Worm (Caenorhabditis elegans) whole organism, L4 larva: ENCODE results near the gene gana-1.

ENCODE experiments used
- F44E2.7 ChIP-seq: fragments of 200-800 bp; sonication (Bioruptor generic); IDR thresholded peaks from 2 replicates; pipeline ENCODE4 v2.1.2; 2022; ENCODE audit warnings: missing genetic modification characterization, missing compliant biosample characterization
- T20F7.1 ChIP-seq: fragments of 200-800 bp; sonication (Bioruptor generic); optimal IDR thresholded peaks from 2 replicates; lab custom pipeline; 2018; ENCODE audit warnings: mild to moderate bottlenecking, missing genetic modification characterization, missing compliant biosample characterization
- Y105C5A.15 ChIP-seq: fragments of 200-800 bp; sonication (Bioruptor generic); IDR thresholded peaks from 2 replicates; pipeline ENCODE4 v1.3.6; 2022; ENCODE audit warnings: missing genetic modification characterization, missing compliant biosample characterization
- aha-1 ChIP-seq: fragments of 150-350 bp; peaks from one replicate; lab custom pipeline; 2014; ENCODE audit warnings: missing biosample characterization, missing genetic modification characterization
- ama-1 ChIP-seq: fragments of 150-350 bp; optimal IDR thresholded peaks from 2 replicates; lab custom pipeline; 2014; ENCODE audit warnings: inconsistent platforms, mixed read lengths
- arid-1 ChIP-seq: fragments of 200-800 bp; sonication (Bioruptor generic); conservative IDR thresholded peaks from 2 replicates; pipeline ENCODE4 v1.3.6; 2022; ENCODE audit warnings: missing genetic modification reagents, missing genetic modification characterization, missing compliant biosample characterization
- attf-4 ChIP-seq: sonication (generic microtip); optimal IDR thresholded peaks from 3 replicates; lab custom pipeline; 2017; ENCODE audit warnings: missing biosample characterization, missing genetic modification characterization
- ceh-28 ChIP-seq: fragments of 150-350 bp; optimal IDR thresholded peaks from 2 replicates; lab custom pipeline; 2014; ENCODE audit warnings: missing biosample characterization, missing genetic modification reagents, missing genetic modification characterization
- ceh-32 ChIP-seq: sonication (generic microtip); optimal IDR thresholded peaks from 2 replicates; lab custom pipeline; 2016; ENCODE audit warnings: mild to moderate bottlenecking, missing genetic modification characterization, missing compliant biosample characterization; ENCODE audit not compliant: poor library complexity
- ceh-44 ChIP-seq: fragments of 200-800 bp; sonication (Bioruptor generic); IDR thresholded peaks from 2 replicates; pipeline ENCODE4 v1.3.6; 2022; ENCODE audit warnings: missing genetic modification reagents, missing genetic modification characterization, missing compliant biosample characterization
- ces-1 ChIP-seq: fragments of 150-350 bp; sonication (generic microtip); optimal IDR thresholded peaks from 4 replicates; lab custom pipeline; 2014; ENCODE audit warnings: missing biosample characterization, missing genetic modification reagents, missing genetic modification characterization
- cey-2 ChIP-seq: sonication (generic microtip); optimal IDR thresholded peaks from 3 replicates; lab custom pipeline; 2017; ENCODE audit warnings: missing genetic modification characterization, mild to moderate bottlenecking, missing compliant biosample characterization, antibody characterized with exemption, borderline replicate concordance; ENCODE audit not compliant: insufficient read depth
- ctbp-1 ChIP-seq: fragments of 200-800 bp; sonication (Bioruptor generic); IDR thresholded peaks from 2 replicates; pipeline ENCODE4 v1.3.6; 2022; ENCODE audit warnings: missing genetic modification reagents, missing genetic modification characterization, missing compliant biosample characterization
- dmd-6 ChIP-seq: fragments of 200-800 bp; sonication (Bioruptor generic); IDR thresholded peaks from 2 replicates; pipeline ENCODE4 v1.3.6; 2022; ENCODE audit warnings: missing genetic modification reagents, missing genetic modification characterization, missing compliant biosample characterization
- dmd-8 ChIP-seq: fragments of 200-800 bp; sonication (Bioruptor generic); IDR thresholded peaks from 2 replicates; pipeline ENCODE4 v1.3.6; 2022; ENCODE audit warnings: missing genetic modification characterization, missing compliant biosample characterization
- dve-1 ChIP-seq: sonication (generic microtip); optimal IDR thresholded peaks from 2 replicates; lab custom pipeline; 2017; ENCODE audit warnings: antibody characterized with exemption, mild to moderate bottlenecking, missing genetic modification characterization, missing compliant biosample characterization; ENCODE audit not compliant: insufficient read depth
- egl-43 ChIP-seq: fragments of 200-800 bp; sonication (Bioruptor generic); IDR thresholded peaks from 2 replicates; pipeline ENCODE4 v1.3.6; 2022; ENCODE audit warnings: missing genetic modification reagents, missing genetic modification characterization, missing compliant biosample characterization
- hlh-11 ChIP-seq: fragments of 200-800 bp; sonication (Bioruptor generic); optimal IDR thresholded peaks from 2 replicates; lab custom pipeline; 2018; ENCODE audit warnings: mild to moderate bottlenecking, missing genetic modification characterization, missing compliant biosample characterization
- hlh-30 ChIP-seq: sonication (generic microtip); optimal IDR thresholded peaks from 2 replicates; lab custom pipeline; 2017; ENCODE audit warnings: antibody characterized with exemption, mild to moderate bottlenecking, missing genetic modification characterization, missing compliant biosample characterization; ENCODE audit not compliant: insufficient read depth
- hmg-1.1 ChIP-seq: fragments of 200-800 bp; sonication (Bioruptor generic); IDR thresholded peaks from 2 replicates; pipeline ENCODE4 v1.3.6; 2022; ENCODE audit warnings: missing genetic modification reagents, missing genetic modification characterization, missing compliant biosample characterization
- jun-1 ChIP-seq: fragments of 150-350 bp; optimal IDR thresholded peaks from 2 replicates; lab custom pipeline; 2014; ENCODE audit warnings: missing biosample characterization, missing genetic modification reagents, missing genetic modification characterization
- lin-1 ChIP-seq: fragments of 200-800 bp; sonication (Bioruptor generic); IDR thresholded peaks from 2 replicates; pipeline ENCODE4 v1.3.6; 2022; ENCODE audit warnings: missing genetic modification reagents, missing genetic modification characterization, missing compliant biosample characterization
- lsy-2 ChIP-seq, 2 experiments: fragments of 150-350 bp in 1 of 2; sonication (generic microtip) in 1 of 2; optimal IDR thresholded peaks; 2 replicates each; lab custom pipeline; 2014 to 2017; ENCODE audit warnings: missing biosample characterization in 2 of 2, missing genetic modification characterization in 2 of 2
- madf-9 ChIP-seq: fragments of 200-800 bp; sonication (Bioruptor generic); conservative IDR thresholded peaks from 2 replicates; pipeline ENCODE4 v1.3.6; 2022; ENCODE audit warnings: missing genetic modification reagents, missing genetic modification characterization, missing compliant biosample characterization
- mdl-1 ChIP-seq, 2 experiments: fragments of 150-350 bp in 1 of 2; sonication (generic microtip) in 1 of 2; optimal IDR thresholded peaks; 2 replicates each; lab custom pipeline; 2014 to 2017; ENCODE audit warnings: missing biosample characterization in 2 of 2, missing genetic modification characterization in 2 of 2
- mes-2 ChIP-seq: sonication (generic microtip); optimal IDR thresholded peaks from 2 replicates; lab custom pipeline; 2016; ENCODE audit warnings: missing genotype, mild to moderate bottlenecking, missing genetic modification characterization, missing compliant biosample characterization; ENCODE audit not compliant: poor library complexity, severe bottlenecking
- mxl-3 ChIP-seq: fragments of 200-800 bp; sonication (Bioruptor generic); optimal IDR thresholded peaks from 2 replicates; lab custom pipeline; 2018; ENCODE audit warnings: mild to moderate bottlenecking, missing genetic modification characterization, missing compliant biosample characterization
- nhr-10 ChIP-seq: fragments of 150-350 bp; optimal IDR thresholded peaks from 2 replicates; lab custom pipeline; 2014; ENCODE audit warnings: missing biosample characterization, missing genetic modification characterization
- nhr-102 ChIP-seq: sonication (generic microtip); optimal IDR thresholded peaks from 2 replicates; lab custom pipeline; 2016; ENCODE audit warnings: mild to moderate bottlenecking, missing genetic modification characterization, moderate library complexity, missing compliant biosample characterization
- nhr-11 ChIP-seq: fragments of 150-350 bp; optimal IDR thresholded peaks from 2 replicates; lab custom pipeline; 2014; ENCODE audit warnings: missing biosample characterization, missing genetic modification characterization
- nhr-111 ChIP-seq: fragments of 200-800 bp; sonication (Bioruptor generic); optimal IDR thresholded peaks from 2 replicates; lab custom pipeline; 2018; ENCODE audit warnings: mild to moderate bottlenecking, missing genetic modification characterization, missing compliant biosample characterization
- nhr-28 ChIP-seq: fragments of 150-350 bp; optimal IDR thresholded peaks from 2 replicates; lab custom pipeline; 2014; ENCODE audit warnings: missing biosample characterization, missing genetic modification characterization
- nhr-6 ChIP-seq: fragments of 150-350 bp; optimal IDR thresholded peaks from 2 replicates; lab custom pipeline; 2014; ENCODE audit warnings: missing biosample characterization, missing genetic modification characterization
- nhr-76 ChIP-seq: fragments of 150-350 bp; optimal IDR thresholded peaks from 2 replicates; lab custom pipeline; 2014; ENCODE audit warnings: missing biosample characterization, missing genetic modification characterization
- pqm-1 ChIP-seq: sonication (generic microtip); optimal IDR thresholded peaks from 2 replicates; lab custom pipeline; 2017; ENCODE audit warnings: missing biosample characterization, missing genetic modification characterization
- skn-1 ChIP-seq: fragments of 150-350 bp; optimal IDR thresholded peaks from 2 replicates; lab custom pipeline; 2014; ENCODE audit warnings: missing biosample characterization, missing genetic modification characterization
- spr-1 ChIP-seq: sonication (generic microtip); optimal IDR thresholded peaks from 2 replicates; lab custom pipeline; 2016; ENCODE audit warnings: mild to moderate bottlenecking, missing genetic modification characterization, missing compliant biosample characterization
- spr-3 ChIP-seq: fragments of 200-800 bp; sonication (Bioruptor generic); optimal IDR thresholded peaks from 2 replicates; lab custom pipeline; 2018; ENCODE audit warnings: mild to moderate bottlenecking, missing genetic modification characterization, missing compliant biosample characterization
- tag-97 ChIP-seq: fragments of 200-800 bp; sonication (Bioruptor generic); IDR thresholded peaks from 2 replicates; pipeline ENCODE4 v1.3.6; 2022; ENCODE audit warnings: missing genetic modification characterization, missing compliant biosample characterization
- unc-130 ChIP-seq: sonication (generic microtip); optimal IDR thresholded peaks from 2 replicates; lab custom pipeline; 2016; ENCODE audit warnings: missing genetic modification reagents, missing genetic modification characterization, missing compliant biosample characterization
- zip-2 ChIP-seq: fragments of 150-350 bp; optimal IDR thresholded peaks from 2 replicates; lab custom pipeline; 2014; ENCODE audit warnings: missing biosample characterization, missing genetic modification characterization

gana-1 gene

DNA sequence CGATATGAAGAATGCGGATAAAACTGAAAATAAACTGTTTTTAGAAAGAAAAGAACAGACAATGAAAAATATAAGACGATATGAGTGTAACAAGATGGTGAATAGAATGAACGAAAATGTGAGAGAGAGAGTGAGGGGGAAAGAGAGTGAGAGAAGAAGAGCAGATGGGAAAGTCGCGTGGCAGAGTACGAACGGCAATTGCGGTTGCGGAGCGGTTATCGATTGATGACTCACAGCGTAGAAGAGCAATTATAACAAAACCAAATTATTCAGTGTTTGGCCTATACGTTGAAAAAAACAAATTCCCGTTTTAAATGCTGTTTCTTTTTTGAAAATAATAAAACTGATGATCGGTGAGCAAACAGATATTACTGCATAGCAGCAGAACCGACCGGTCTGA, 21.7 kb upstream of the gana-1 start, which contains the start of gene pqn-53:
Gene pqn-53, minus strand, starts transcription at position 23 of the 400 bp plus-strand sequence.
- TF ChIP-seq mxl-3 (GFP tag; lab: Kevin White, UChicago): peak; percentile 26
- no peak for TF ChIP-seq ama-1 (lab: Kevin White, UChicago)
- no peak for TF ChIP-seq egl-43 (GFP tag; lab: Robert Waterston, UW)
- TF ChIP-seq skn-1 (tag; lab: Kevin White, UChicago): no peak
- TF ChIP-seq ceh-28 (tag; lab: Kevin White, UChicago): peak; percentile 27
- peak; percentile 30 for TF ChIP-seq nhr-11 (tag; lab: Kevin White, UChicago)
- peak; percentile 28 for TF ChIP-seq hlh-11 (tag; lab: Kevin White, UChicago)
- TF ChIP-seq ces-1: no peak
- TF ChIP-seq hmg-1.1: 0 out of 2 replicates have a peak, but pooled peaks have one; percentile 15
- 0 out of 2 replicates have a peak, but pooled peaks have one; percentile 11 for TF ChIP-seq arid-1 (GFP tag; lab: Robert Waterston, UW)
- peak in 1 of 2 experiments; percentile 59 for TF ChIP-seq mdl-1 (tag; optimal IDR thresholded peaks at IDR 0.05; lab: Kevin White, UChicago)
- TF ChIP-seq nhr-111: peak; percentile 22
- TF ChIP-seq cey-2 (tag; lab: Kevin White, UChicago): no peak
- no peak for TF ChIP-seq F44E2.7 (GFP tag; lab: Robert Waterston, UW)
- TF ChIP-seq spr-3 (GFP tag; lab: Kevin White, UChicago): no peak
- no peak for TF ChIP-seq nhr-102
- 0 out of 2 replicates have a peak, but pooled peaks have one; percentile 8 for TF ChIP-seq dmd-6
- TF ChIP-seq mes-2: peak; percentile 22
- TF ChIP-seq dve-1 (tag; lab: Kevin White, UChicago): peak; percentile 14
- peak; percentile 41 for TF ChIP-seq hlh-30 (tag; lab: Kevin White, UChicago)
- peak in 1 of 2 experiments; percentile 13 for TF ChIP-seq lsy-2 (tag; optimal IDR thresholded peaks at IDR 0.05; lab: Kevin White, UChicago)
- TF ChIP-seq nhr-28 (tag; lab: Kevin White, UChicago): peak; percentile 26
- peak; percentile 62 for TF ChIP-seq nhr-6 (tag; lab: Kevin White, UChicago)
- TF ChIP-seq nhr-10 (tag; lab: Kevin White, UChicago): no peak
- TF ChIP-seq zip-2 (tag; lab: Kevin White, UChicago): no peak
- TF ChIP-seq aha-1 (tag; lab: Kevin White, UChicago): peak; percentile 93

DNA sequence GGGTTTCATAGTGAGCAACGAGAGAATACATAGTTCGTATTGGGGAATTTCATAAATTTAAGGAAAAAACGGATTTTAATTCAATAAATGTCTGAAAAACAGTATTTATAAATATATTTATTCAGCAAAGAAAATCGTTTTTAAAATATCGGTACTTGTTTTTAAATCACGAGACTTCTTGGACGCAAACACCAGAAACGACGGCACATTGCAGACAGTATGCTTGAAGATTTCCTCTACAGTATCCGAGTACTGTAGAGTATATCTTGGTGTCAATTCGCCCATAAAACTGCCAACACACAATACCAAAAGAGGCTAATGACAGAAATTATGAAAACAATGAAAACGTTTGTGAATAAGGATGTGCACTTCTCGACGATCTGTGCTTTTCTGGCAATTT, 21.2 kb upstream of the gana-1 start:
- TF ChIP-seq cey-2 (tag; lab: Kevin White, UChicago): no peak
- peak; percentile 58 for TF ChIP-seq aha-1 (tag; lab: Kevin White, UChicago)
- TF ChIP-seq unc-130: no peak
- TF ChIP-seq nhr-76 (tag; lab: Kevin White, UChicago): no peak
- TF ChIP-seq attf-4: no peak
- TF ChIP-seq ceh-44 (GFP tag; lab: Robert Waterston, UW): no peak
- TF ChIP-seq ama-1 (lab: Kevin White, UChicago): no peak
- no peak for TF ChIP-seq jun-1 (tag; lab: Kevin White, UChicago)
- TF ChIP-seq tag-97: no peak
- TF ChIP-seq dmd-8 (GFP tag; lab: Robert Waterston, UW): no peak
- TF ChIP-seq pqm-1 (tag; lab: Kevin White, UChicago): no peak
- TF ChIP-seq ctbp-1 (GFP tag; lab: Robert Waterston, UW): no peak
- peak; percentile 85 for TF ChIP-seq hlh-30 (tag; lab: Kevin White, UChicago)
- TF ChIP-seq nhr-111: no peak
- no peak for TF ChIP-seq lin-1 (GFP tag; lab: Robert Waterston, UW)
- TF ChIP-seq Y105C5A.15 (GFP tag; lab: Robert Waterston, UW): no peak
- no peak for TF ChIP-seq spr-1 (tag; lab: Kevin White, UChicago)
- peak in 1 of 2 experiments; percentile 32 for TF ChIP-seq lsy-2 (tag; optimal IDR thresholded peaks at IDR 0.05; lab: Kevin White, UChicago)
- TF ChIP-seq T20F7.1 (GFP tag; lab: Kevin White, UChicago): no peak
- TF ChIP-seq mdl-1 (tag; optimal IDR thresholded peaks at IDR 0.05; lab: Kevin White, UChicago): no peak
- no peak for TF ChIP-seq ceh-32 (tag; lab: Kevin White, UChicago)
- TF ChIP-seq madf-9: no peak
